Worm (Caenorhabditis elegans) whole organism, young adult: Measurements from ENCODE around the gene epg-3.
A peak's percentile ranks its signal among the peaks of the same experiment; 100 is the strongest.

Source experiments
- B0261.1 ChIP-seq: sonication (generic microtip); optimal IDR thresholded peaks from 2 replicates; lab custom pipeline; 2016; ENCODE audit warnings: mild to moderate bottlenecking, missing genetic modification characterization, moderate library complexity, missing compliant biosample characterization
- F37B4.10 ChIP-seq: fragments of 200-800 bp; sonication (Bioruptor generic); IDR thresholded peaks from 2 replicates; pipeline ENCODE4 v1.3.6; 2022; ENCODE audit warnings: missing genetic modification characterization, missing compliant biosample characterization
- F57C9.4 ChIP-seq: sonication (generic microtip); optimal IDR thresholded peaks from 2 replicates; lab custom pipeline; 2017; ENCODE audit warnings: mild to moderate bottlenecking, missing genetic modification characterization, missing compliant biosample characterization
- Y79H2A.3 ChIP-seq: fragments of 200-800 bp; sonication (Bioruptor generic); conservative IDR thresholded peaks from 2 replicates; pipeline ENCODE4 v1.3.6; 2022; ENCODE audit warnings: missing genetic modification reagents, missing genetic modification characterization, missing compliant biosample characterization
- athp-1 ChIP-seq: sonication (generic microtip); optimal IDR thresholded peaks from 2 replicates; lab custom pipeline; 2017; ENCODE audit warnings: mild to moderate bottlenecking, missing genetic modification characterization, missing compliant biosample characterization
- attf-5 ChIP-seq: fragments of 200-800 bp; sonication (Bioruptor generic); optimal IDR thresholded peaks from 2 replicates; lab custom pipeline; 2018; ENCODE audit warnings: mild to moderate bottlenecking, missing genetic modification characterization, missing compliant biosample characterization
- cebp-1 ChIP-seq, 2 experiments: fragments of 200-800 bp in 1 of 2; sonication (Bioruptor generic) in 1 of 2; sonication (generic microtip) in 1 of 2; IDR thresholded peaks in 1 of 2; optimal IDR thresholded peaks in 1 of 2; 2 replicates each; pipeline versions ENCODE4 v1.3.6 to Lab custom; 2017 to 2022; ENCODE audit warnings: missing compliant biosample characterization in 2 of 2, missing genetic modification characterization in 2 of 2, mild to moderate bottlenecking in 1 of 2, missing genetic modification reagents in 1 of 2, moderate library complexity in 1 of 2
- cebp-2 ChIP-seq: fragments of 200-800 bp; sonication (Bioruptor generic); IDR thresholded peaks from 2 replicates; pipeline ENCODE4 v1.3.6; 2022; ENCODE audit warnings: missing genetic modification characterization, missing compliant biosample characterization
- ceh-40 ChIP-seq: fragments of 200-800 bp; sonication (Bioruptor generic); IDR thresholded peaks from 2 replicates; pipeline ENCODE4 v1.3.6; 2022; ENCODE audit warnings: missing genetic modification characterization, missing compliant biosample characterization
- ceh-58 ChIP-seq: fragments of 200-800 bp; sonication (Bioruptor generic); IDR thresholded peaks from 2 replicates; pipeline ENCODE4 v1.3.6; 2022; ENCODE audit warnings: missing genetic modification characterization, missing compliant biosample characterization
- dox-1 ChIP-seq: fragments of 200-800 bp; sonication (Bioruptor generic); IDR thresholded peaks from 2 replicates; pipeline ENCODE4 v1.3.6; 2022; ENCODE audit warnings: missing genetic modification reagents, missing genetic modification characterization, missing compliant biosample characterization
- dpff-1 ChIP-seq: sonication (generic microtip); optimal IDR thresholded peaks from 2 replicates; lab custom pipeline; 2017; ENCODE audit warnings: mild to moderate bottlenecking, missing genetic modification characterization, missing compliant biosample characterization
- egl-44 ChIP-seq: fragments of 200-800 bp; sonication (Bioruptor generic); IDR thresholded peaks from 2 replicates; pipeline ENCODE4 v1.3.6; 2022; ENCODE audit warnings: missing genetic modification reagents, missing genetic modification characterization, missing compliant biosample characterization
- egrh-3 ChIP-seq: fragments of 200-800 bp; sonication (Bioruptor generic); IDR thresholded peaks from 2 replicates; pipeline ENCODE4 v1.3.6; 2022; ENCODE audit warnings: missing genetic modification reagents, missing genetic modification characterization, missing compliant biosample characterization
- hmg-20 ChIP-seq: fragments of 200-800 bp; sonication (Bioruptor generic); IDR thresholded peaks from 2 replicates; pipeline ENCODE4 v1.3.6; 2022; ENCODE audit warnings: missing genetic modification reagents, missing genetic modification characterization, missing compliant biosample characterization
- hsf-1 ChIP-seq: fragments of 200-800 bp; sonication (Bioruptor generic); IDR thresholded peaks from 2 replicates; pipeline ENCODE4 v1.3.6; 2022; ENCODE audit warnings: missing genetic modification reagents, missing genetic modification characterization, missing compliant biosample characterization
- let-526 ChIP-seq: fragments of 200-800 bp; sonication (Bioruptor generic); IDR thresholded peaks from 2 replicates; pipeline ENCODE4 v1.3.6; 2022; ENCODE audit warnings: missing genetic modification reagents, missing genetic modification characterization, missing compliant biosample characterization
- let-607 ChIP-seq, 2 experiments: fragments of 200-800 bp in 1 of 2; sonication (Bioruptor generic) in 1 of 2; sonication (generic microtip) in 1 of 2; optimal IDR thresholded peaks; 2 replicates each; lab custom pipeline; 2016 to 2018; ENCODE audit warnings: mild to moderate bottlenecking in 2 of 2, missing compliant biosample characterization in 2 of 2, missing genetic modification characterization in 2 of 2, moderate library complexity in 2 of 2, missing genotype in 1 of 2
- lin-35 ChIP-seq, 3 experiments: fragments of 150-350 bp in 2 of 3; sonication (generic microtip) in 1 of 3; optimal IDR thresholded peaks; 2 replicates each; lab custom pipeline; 2014 to 2018; ENCODE audit warnings: missing biosample characterization in 3 of 3, missing genetic modification characterization in 3 of 3, missing genetic modification reagents in 3 of 3
- madf-10 ChIP-seq: sonication (generic microtip); optimal IDR thresholded peaks from 2 replicates; lab custom pipeline; 2016; ENCODE audit warnings: mild to moderate bottlenecking, missing genetic modification characterization, missing compliant biosample characterization
- mxl-1 ChIP-seq: sonication (generic microtip); optimal IDR thresholded peaks from 2 replicates; lab custom pipeline; 2016; ENCODE audit warnings: missing genetic modification characterization, missing compliant biosample characterization
- nfyb-1 ChIP-seq: fragments of 200-800 bp; sonication (Bioruptor generic); IDR thresholded peaks from 2 replicates; pipeline ENCODE4 v1.3.6; 2022; ENCODE audit warnings: missing genetic modification reagents, missing genetic modification characterization, missing compliant biosample characterization
- nhr-27 ChIP-seq: fragments of 200-800 bp; sonication (Bioruptor generic); optimal IDR thresholded peaks from 2 replicates; lab custom pipeline; 2018; ENCODE audit warnings: mild to moderate bottlenecking, missing genetic modification characterization, moderate library complexity, missing compliant biosample characterization
- nhr-80 ChIP-seq: sonication (generic microtip); optimal IDR thresholded peaks from 2 replicates; lab custom pipeline; 2016; ENCODE audit warnings: missing genetic modification characterization, missing compliant biosample characterization
- nhr-90 ChIP-seq: sonication (generic microtip); optimal IDR thresholded peaks from 2 replicates; lab custom pipeline; 2016; ENCODE audit warnings: missing genotype, mild to moderate bottlenecking, missing genetic modification characterization, missing compliant biosample characterization
- rcor-1 ChIP-seq: fragments of 200-800 bp; sonication (Bioruptor generic); IDR thresholded peaks from 2 replicates; pipeline ENCODE4 v1.3.6; 2022; ENCODE audit warnings: missing genetic modification reagents, missing genetic modification characterization, missing compliant biosample characterization
- snpc-4 ChIP-seq, 5 experiments: fragments of 150-350 bp in 1 of 5; sonication (generic microtip) in 4 of 5; optimal IDR thresholded peaks; 2 replicates each; lab custom pipeline; 2014 to 2018; ENCODE audit warnings: missing genetic modification characterization in 5 of 5, missing biosample characterization in 3 of 5, antibody characterized with exemption in 2 of 5, mild to moderate bottlenecking in 2 of 5, missing compliant biosample characterization in 2 of 5, missing genotype in 2 of 5, moderate library complexity in 2 of 5, missing genetic modification reagents in 1 of 5
- tbx-9 ChIP-seq: sonication (generic microtip); optimal IDR thresholded peaks from 2 replicates; lab custom pipeline; 2016; ENCODE audit warnings: borderline replicate concordance, missing genetic modification characterization, inconsistent platforms, missing compliant biosample characterization
- xnd-1 ChIP-seq: sonication (generic microtip); optimal IDR thresholded peaks from 2 replicates; lab custom pipeline; 2016; ENCODE audit warnings: missing genotype, missing genetic modification reagents, missing genetic modification characterization, missing compliant biosample characterization
- zfh-2 ChIP-seq: fragments of 200-800 bp; sonication (Bioruptor generic); conservative IDR thresholded peaks from 2 replicates; pipeline ENCODE4 v1.3.6; 2022; ENCODE audit warnings: missing genetic modification reagents, missing genetic modification characterization, missing compliant biosample characterization
- zim-3 ChIP-seq: sonication (generic microtip); optimal IDR thresholded peaks from 2 replicates; lab custom pipeline; 2017; ENCODE audit warnings: mild to moderate bottlenecking, missing genetic modification characterization, moderate library complexity, missing compliant biosample characterization
- ztf-6 ChIP-seq: fragments of 200-800 bp; sonication (Bioruptor generic); IDR thresholded peaks from 2 replicates; pipeline ENCODE4 v1.3.6; 2022; ENCODE audit warnings: missing genetic modification reagents, missing genetic modification characterization, missing compliant biosample characterization

The epg-3 gene

ce11 chrIII:12942307-12942706, 7.8 kb downstream of the epg-3 start, which contains the start of gene unc-25 (continued):
- TF ChIP-seq snpc-4 (GFP tag; optimal IDR thresholded peaks at IDR 0.05; lab: Kevin White, UChicago) (no peak), snpc-4 (tag; optimal IDR thresholded peaks at IDR 0.05; lab: Kevin White, UChicago) (no peak), zfh-2 (0 out of 2 replicates have a peak, but pooled peaks have one; percentile 16), attf-5 (GFP tag; lab: Kevin White, UChicago) (no peak), rcor-1 (no peak), zim-3 (tag; lab: Kevin White, UChicago) (peak; percentile 43), nhr-90 (no peak)

- 0 out of 2 replicates have a peak, but pooled peaks have one; percentile 66 for TF ChIP-seq nfyb-1 (GFP tag; lab: Robert Waterston, UW)
- no peak for TF ChIP-seq nhr-27
These were observed 9.5 kb downstream of the epg-3 start for ce11 chrIII:12944064-12944463.

ce11 chrIII:12945072-12945471, 10.6 kb downstream of the epg-3 start:
- TF ChIP-seq let-607 (tag; optimal IDR thresholded peaks at IDR 0.05; lab: Kevin White, UChicago): no peak
- TF ChIP-seq athp-1: no peak
- no peak for TF ChIP-seq ceh-58 (GFP tag; lab: Robert Waterston, UW)
- no peak for TF ChIP-seq hsf-1 (GFP tag; lab: Robert Waterston, UW)
- no peak for TF ChIP-seq Y79H2A.3
- TF ChIP-seq dpff-1 (tag; lab: Kevin White, UChicago): no peak
- TF ChIP-seq hmg-20 (GFP tag; lab: Robert Waterston, UW): no peak
- no peak for TF ChIP-seq mxl-1 (tag; lab: Kevin White, UChicago)
- no peak for TF ChIP-seq snpc-4 (GFP tag; optimal IDR thresholded peaks at IDR 0.05; lab: Kevin White, UChicago)
- TF ChIP-seq snpc-4 (tag; optimal IDR thresholded peaks at IDR 0.05; lab: Kevin White, UChicago): no peak
- no peak for TF ChIP-seq B0261.1 (tag; lab: Kevin White, UChicago)

- TF ChIP-seq F57C9.4 (tag; lab: Kevin White, UChicago): no peak
- TF ChIP-seq egl-44: no peak
- TF ChIP-seq egrh-3: peak; percentile 49; the same call in 1 of the 2 replicates
- 0 out of 2 replicates have a peak, but pooled peaks have one; percentile 37 for TF ChIP-seq F37B4.10 (GFP tag; lab: Robert Waterston, UW)
- peak; percentile 83 for TF ChIP-seq zfh-2
- no peak for TF ChIP-seq ztf-6 (GFP tag; lab: Robert Waterston, UW)
- 0 out of 2 replicates have a peak, but pooled peaks have one; percentile 30 for TF ChIP-seq cebp-2 (GFP tag; lab: Robert Waterston, UW)
These were observed 17.1 kb downstream of the epg-3 start, which contains the start of gene Y39E4A.1 for ce11 chrIII:12951362-12952228. Gene Y39E4A.1 (plus strand): TSS chrIII:12951412.

ce11 chrIII:12952615-12953014, 18.1 kb downstream of the epg-3 start:
- no peak for TF ChIP-seq let-526 (GFP tag; lab: Robert Waterston, UW)
- no peak for TF ChIP-seq rcor-1
- TF ChIP-seq tbx-9 (tag; lab: Kevin White, UChicago): no peak
- no peak for TF ChIP-seq lin-35 (GFP tag; optimal IDR thresholded peaks at IDR 0.05; lab: Kevin White, UChicago)
- no peak for TF ChIP-seq madf-10 (tag; lab: Kevin White, UChicago)

- TF ChIP-seq xnd-1 (no peak), nhr-80 (tag; lab: Kevin White, UChicago) (peak; percentile 80), ceh-40 (GFP tag; lab: Robert Waterston, UW) (no peak), cebp-1 (GFP tag; IDR thresholded peaks at IDR 0.05; lab: Robert Waterston, UW) (no peak), cebp-1 (tag; optimal IDR thresholded peaks at IDR 0.05; lab: Kevin White, UChicago) (no peak), dox-1 (peak; percentile 29; the same call in 1 of the 2 replicates)
These were observed 24.8 kb downstream of the epg-3 start for ce11 chrIII:12959286-12959685.
